Fruit fly (Drosophila melanogaster) S2 (cell line): Measurements from ENCODE around the gene sofe.

Experiments
- CG8478 ChIP-seq: fragments of >200 bp; optimal IDR thresholded peaks from 2 replicates; lab custom pipeline; 2018
- CTCF ChIP-seq, 2 experiments: fragments of >200 bp; optimal IDR thresholded peaks; 2 replicates each; lab custom pipeline; 2018

- TF ChIP-seq CG8478 (lab: Kevin White, UChicago): no peak
- TF ChIP-seq CTCF (optimal IDR thresholded peaks at IDR 0.05; lab: Kevin White, UChicago): no peak
These were observed 21.6 kb downstream of the sofe start for dm6 chrX:10835631-10836030.
